Worm (Caenorhabditis elegans) whole organism, young adult: ENCODE results near the gene pho-13.

Experiments
- B0336.3 ChIP-seq: fragments of 200-800 bp; sonication (Bioruptor generic); IDR thresholded peaks from 2 replicates; pipeline ENCODE4 v1.3.6; 2022; ENCODE audit warnings: missing genetic modification characterization, missing compliant biosample characterization
- C06A6.2 ChIP-seq: fragments of 200-800 bp; sonication (Bioruptor generic); conservative IDR thresholded peaks from 2 replicates; pipeline ENCODE4 v1.3.6; 2022; ENCODE audit warnings: missing genetic modification characterization, missing compliant biosample characterization
- F37B4.10 ChIP-seq: fragments of 200-800 bp; sonication (Bioruptor generic); IDR thresholded peaks from 2 replicates; pipeline ENCODE4 v1.3.6; 2022; ENCODE audit warnings: missing genetic modification characterization, missing compliant biosample characterization
- F55B11.4 ChIP-seq: sonication (generic microtip); optimal IDR thresholded peaks from 2 replicates; lab custom pipeline; 2016; ENCODE audit warnings: missing compliant biosample characterization, missing genetic modification characterization, borderline replicate concordance; ENCODE audit not compliant: insufficient read depth
- F57C9.4 ChIP-seq: sonication (generic microtip); optimal IDR thresholded peaks from 2 replicates; lab custom pipeline; 2017; ENCODE audit warnings: mild to moderate bottlenecking, missing genetic modification characterization, missing compliant biosample characterization
- K12H6.12 ChIP-seq: fragments of 200-800 bp; sonication (Bioruptor generic); optimal IDR thresholded peaks from 2 replicates; lab custom pipeline; 2018; ENCODE audit warnings: mild to moderate bottlenecking, missing genetic modification characterization, missing compliant biosample characterization
- Y53F4B.3 ChIP-seq: fragments of 200-800 bp; sonication (Bioruptor generic); IDR thresholded peaks from 2 replicates; pipeline ENCODE4 v1.3.6; 2022; ENCODE audit warnings: missing genetic modification reagents, missing genetic modification characterization, missing compliant biosample characterization
- Y53G8AR.9 ChIP-seq: fragments of 200-800 bp; sonication (Bioruptor generic); conservative IDR thresholded peaks from 2 replicates; pipeline ENCODE4 v1.3.6; 2022; ENCODE audit warnings: missing genetic modification reagents, missing genetic modification characterization, missing compliant biosample characterization
- Y56A3A.18 ChIP-seq: fragments of 200-800 bp; sonication (Bioruptor generic); IDR thresholded peaks from 2 replicates; pipeline ENCODE4 v1.3.6; 2022; ENCODE audit warnings: missing genetic modification reagents, missing genetic modification characterization, missing compliant biosample characterization
- ama-1 ChIP-seq, 3 experiments: fragments of 150-350 bp in 1 of 3; sonication (generic microtip) in 2 of 3; optimal IDR thresholded peaks; 2 replicates each; lab custom pipeline; 2014 to 2018; ENCODE audit warnings: missing biosample characterization in 2 of 3, missing genetic modification characterization in 2 of 3, missing genetic modification reagents in 2 of 3
- atf-7 ChIP-seq: sonication (generic microtip); optimal IDR thresholded peaks from 2 replicates; lab custom pipeline; 2017; ENCODE audit warnings: mild to moderate bottlenecking, missing genetic modification characterization, missing compliant biosample characterization
- attf-5 ChIP-seq: fragments of 200-800 bp; sonication (Bioruptor generic); optimal IDR thresholded peaks from 2 replicates; lab custom pipeline; 2018; ENCODE audit warnings: mild to moderate bottlenecking, missing genetic modification characterization, missing compliant biosample characterization
- bed-2 ChIP-seq: fragments of 200-800 bp; sonication (Bioruptor generic); IDR thresholded peaks from 2 replicates; pipeline ENCODE4 v1.3.6; 2022; ENCODE audit warnings: missing genetic modification reagents, missing genetic modification characterization, missing compliant biosample characterization
- cebp-2 ChIP-seq: fragments of 200-800 bp; sonication (Bioruptor generic); IDR thresholded peaks from 2 replicates; pipeline ENCODE4 v1.3.6; 2022; ENCODE audit warnings: missing genetic modification characterization, missing compliant biosample characterization
- ceh-40 ChIP-seq: fragments of 200-800 bp; sonication (Bioruptor generic); IDR thresholded peaks from 2 replicates; pipeline ENCODE4 v1.3.6; 2022; ENCODE audit warnings: missing genetic modification characterization, missing compliant biosample characterization
- ceh-91 ChIP-seq: fragments of 200-800 bp; sonication (Bioruptor generic); IDR thresholded peaks from 2 replicates; pipeline ENCODE4 v1.3.6; 2022; ENCODE audit warnings: missing genetic modification reagents, missing genetic modification characterization, missing compliant biosample characterization
- chd-7 ChIP-seq: sonication (generic microtip); optimal IDR thresholded peaks from 2 replicates; lab custom pipeline; 2016; ENCODE audit warnings: mild to moderate bottlenecking, missing genetic modification characterization, moderate library complexity, missing compliant biosample characterization
- egl-44 ChIP-seq: fragments of 200-800 bp; sonication (Bioruptor generic); IDR thresholded peaks from 2 replicates; pipeline ENCODE4 v1.3.6; 2022; ENCODE audit warnings: missing genetic modification reagents, missing genetic modification characterization, missing compliant biosample characterization
- egrh-3 ChIP-seq: fragments of 200-800 bp; sonication (Bioruptor generic); IDR thresholded peaks from 2 replicates; pipeline ENCODE4 v1.3.6; 2022; ENCODE audit warnings: missing genetic modification reagents, missing genetic modification characterization, missing compliant biosample characterization
- ekl-4 ChIP-seq: fragments of 200-800 bp; sonication (Bioruptor generic); IDR thresholded peaks from 2 replicates; pipeline ENCODE4 v1.3.6; 2022; ENCODE audit warnings: missing genetic modification reagents, missing genetic modification characterization, missing compliant biosample characterization
- fkh-3 ChIP-seq: sonication (generic microtip); optimal IDR thresholded peaks from 2 replicates; lab custom pipeline; 2016; ENCODE audit warnings: mild to moderate bottlenecking, missing genetic modification characterization, missing compliant biosample characterization
- hlh-12 ChIP-seq: sonication (generic microtip); optimal IDR thresholded peaks from 2 replicates; lab custom pipeline; 2016; ENCODE audit warnings: missing genetic modification characterization, missing compliant biosample characterization
- hrde-1 ChIP-seq: sonication (generic microtip); optimal IDR thresholded peaks from 2 replicates; lab custom pipeline; 2016; ENCODE audit warnings: missing genetic modification characterization, mild to moderate bottlenecking, missing compliant biosample characterization, moderate library complexity, missing genotype, missing genetic modification reagents, borderline replicate concordance
- hsf-1 ChIP-seq: fragments of 200-800 bp; sonication (Bioruptor generic); IDR thresholded peaks from 2 replicates; pipeline ENCODE4 v1.3.6; 2022; ENCODE audit warnings: missing genetic modification reagents, missing genetic modification characterization, missing compliant biosample characterization
- lag-1 ChIP-seq: fragments of 200-800 bp; sonication (Bioruptor generic); IDR thresholded peaks from 2 replicates; pipeline ENCODE4 v1.3.6; 2022; ENCODE audit warnings: missing genetic modification reagents, missing genetic modification characterization, missing compliant biosample characterization
- lin-35 ChIP-seq, 3 experiments: fragments of 150-350 bp in 2 of 3; sonication (generic microtip) in 1 of 3; optimal IDR thresholded peaks; 2 replicates each; lab custom pipeline; 2014 to 2018; ENCODE audit warnings: missing biosample characterization in 3 of 3, missing genetic modification characterization in 3 of 3, missing genetic modification reagents in 3 of 3
- lin-54 ChIP-seq: fragments of 200-800 bp; sonication (Bioruptor generic); optimal IDR thresholded peaks from 2 replicates; lab custom pipeline; 2018; ENCODE audit warnings: mild to moderate bottlenecking, missing genetic modification characterization, missing compliant biosample characterization
- lir-1 ChIP-seq: fragments of 200-800 bp; sonication (Bioruptor generic); conservative IDR thresholded peaks from 2 replicates; pipeline ENCODE4 v1.3.6; 2022; ENCODE audit warnings: missing genetic modification reagents, missing genetic modification characterization, missing compliant biosample characterization
- lsy-27 ChIP-seq: sonication (generic microtip); optimal IDR thresholded peaks from 2 replicates; lab custom pipeline; 2017; ENCODE audit warnings: missing genetic modification characterization, mild to moderate bottlenecking, missing compliant biosample characterization, antibody characterized with exemption, missing genotype, borderline replicate concordance; ENCODE audit not compliant: insufficient read depth
- madf-8 ChIP-seq: fragments of 200-800 bp; sonication (Bioruptor generic); conservative IDR thresholded peaks from 2 replicates; pipeline ENCODE4 v1.3.6; 2022; ENCODE audit warnings: missing genetic modification reagents, missing genetic modification characterization, missing compliant biosample characterization
- mcd-1 ChIP-seq: fragments of 200-800 bp; sonication (Bioruptor generic); IDR thresholded peaks from 2 replicates; pipeline ENCODE4 v1.3.6; 2022; ENCODE audit warnings: missing genetic modification reagents, missing genetic modification characterization, missing compliant biosample characterization
- mxl-1 ChIP-seq: sonication (generic microtip); optimal IDR thresholded peaks from 2 replicates; lab custom pipeline; 2016; ENCODE audit warnings: missing genetic modification characterization, missing compliant biosample characterization
- nfya-1 ChIP-seq: sonication (generic microtip); optimal IDR thresholded peaks from 2 replicates; lab custom pipeline; 2017; ENCODE audit warnings: antibody characterized with exemption, missing compliant biosample characterization, missing genetic modification characterization, borderline replicate concordance; ENCODE audit not compliant: insufficient read depth
- nfyb-1 ChIP-seq: fragments of 200-800 bp; sonication (Bioruptor generic); IDR thresholded peaks from 2 replicates; pipeline ENCODE4 v1.3.6; 2022; ENCODE audit warnings: missing genetic modification reagents, missing genetic modification characterization, missing compliant biosample characterization
- nhr-120 ChIP-seq: fragments of 200-800 bp; sonication (Bioruptor generic); IDR thresholded peaks from 2 replicates; pipeline ENCODE4 v1.3.6; 2022; ENCODE audit warnings: missing genetic modification characterization, missing compliant biosample characterization
- nhr-90 ChIP-seq: sonication (generic microtip); optimal IDR thresholded peaks from 2 replicates; lab custom pipeline; 2016; ENCODE audit warnings: missing genotype, mild to moderate bottlenecking, missing genetic modification characterization, missing compliant biosample characterization
- rcor-1 ChIP-seq: fragments of 200-800 bp; sonication (Bioruptor generic); IDR thresholded peaks from 2 replicates; pipeline ENCODE4 v1.3.6; 2022; ENCODE audit warnings: missing genetic modification reagents, missing genetic modification characterization, missing compliant biosample characterization
- snpc-1.1 ChIP-seq: sonication (generic microtip); optimal IDR thresholded peaks from 2 replicates; lab custom pipeline; 2017; ENCODE audit warnings: missing genetic modification characterization, mild to moderate bottlenecking, missing compliant biosample characterization, antibody characterized with exemption, moderate library complexity, missing genotype, missing genetic modification reagents; ENCODE audit not compliant: insufficient read depth
- tbx-9 ChIP-seq: sonication (generic microtip); optimal IDR thresholded peaks from 2 replicates; lab custom pipeline; 2016; ENCODE audit warnings: borderline replicate concordance, missing genetic modification characterization, inconsistent platforms, missing compliant biosample characterization
- tlf-1 ChIP-seq: fragments of 200-800 bp; sonication (Bioruptor generic); optimal IDR thresholded peaks from 2 replicates; lab custom pipeline; 2018; ENCODE audit warnings: mild to moderate bottlenecking, missing genetic modification characterization, missing compliant biosample characterization
- unc-130 ChIP-seq: sonication (generic microtip); optimal IDR thresholded peaks from 2 replicates; lab custom pipeline; 2016; ENCODE audit warnings: missing genetic modification reagents, missing genetic modification characterization, missing compliant biosample characterization
- unc-62 ChIP-seq: fragments of 150-350 bp; optimal IDR thresholded peaks from 2 replicates; lab custom pipeline; 2014; ENCODE audit warnings: missing biosample characterization, missing genetic modification reagents, missing genetic modification characterization
- xnd-1 ChIP-seq: sonication (generic microtip); optimal IDR thresholded peaks from 2 replicates; lab custom pipeline; 2016; ENCODE audit warnings: missing genotype, missing genetic modification reagents, missing genetic modification characterization, missing compliant biosample characterization
- zfh-2 ChIP-seq: fragments of 200-800 bp; sonication (Bioruptor generic); conservative IDR thresholded peaks from 2 replicates; pipeline ENCODE4 v1.3.6; 2022; ENCODE audit warnings: missing genetic modification reagents, missing genetic modification characterization, missing compliant biosample characterization
- zim-3 ChIP-seq: sonication (generic microtip); optimal IDR thresholded peaks from 2 replicates; lab custom pipeline; 2017; ENCODE audit warnings: mild to moderate bottlenecking, missing genetic modification characterization, moderate library complexity, missing compliant biosample characterization
- ztf-22 ChIP-seq: fragments of 200-800 bp; sonication (Bioruptor generic); optimal IDR thresholded peaks from 2 replicates; lab custom pipeline; 2018; ENCODE audit warnings: mild to moderate bottlenecking, missing genetic modification characterization, moderate library complexity, missing compliant biosample characterization
- ztf-25 ChIP-seq: fragments of 200-800 bp; sonication (Bioruptor generic); IDR thresholded peaks from 2 replicates; pipeline ENCODE4 v1.3.6; 2022; ENCODE audit warnings: missing genetic modification reagents, missing genetic modification characterization, missing compliant biosample characterization
- ztf-26 ChIP-seq: sonication (generic microtip); optimal IDR thresholded peaks from 2 replicates; lab custom pipeline; 2017; ENCODE audit warnings: missing genetic modification characterization, missing compliant biosample characterization
- ztf-6 ChIP-seq: fragments of 200-800 bp; sonication (Bioruptor generic); IDR thresholded peaks from 2 replicates; pipeline ENCODE4 v1.3.6; 2022; ENCODE audit warnings: missing genetic modification reagents, missing genetic modification characterization, missing compliant biosample characterization

pho-13 gene

DNA sequence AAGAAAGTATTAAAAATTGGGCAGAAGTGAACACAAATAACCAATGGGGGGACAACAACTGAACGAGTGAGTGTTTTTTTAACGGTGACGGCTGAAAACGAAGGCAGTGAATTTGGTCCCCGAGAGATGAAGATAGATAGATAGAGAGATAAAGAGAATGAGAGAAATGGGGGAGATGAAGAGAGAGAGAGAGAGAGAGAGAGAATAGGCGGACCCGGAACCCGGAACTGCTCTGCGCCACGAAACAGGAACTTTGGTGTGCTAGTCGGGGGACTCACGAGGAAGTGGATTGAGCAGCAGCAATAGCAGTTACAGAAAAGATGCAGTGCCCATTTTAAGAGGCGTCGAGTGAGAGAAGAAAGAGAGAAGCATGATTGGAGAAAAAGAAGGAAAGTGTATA, 10.4 kb downstream of the pho-13 start (continued):
- TF ChIP-seq ztf-25 (GFP tag; lab: Robert Waterston, UW) = no peak
- TF ChIP-seq Y53F4B.3 (GFP tag; lab: Robert Waterston, UW) = no peak
- TF ChIP-seq hrde-1 (tag; lab: Kevin White, UChicago) = no peak
- TF ChIP-seq nfyb-1 (GFP tag; lab: Robert Waterston, UW) = no peak
- no peak for TF ChIP-seq bed-2 (GFP tag; lab: Robert Waterston, UW)
- no peak for TF ChIP-seq lir-1 (GFP tag; lab: Robert Waterston, UW)
- peak; percentile 41; the same call in 1 of the 2 replicates for TF ChIP-seq egrh-3
- peak; percentile 26 for TF ChIP-seq attf-5
- TF ChIP-seq ztf-22 = no peak
- no peak for TF ChIP-seq rcor-1 (GFP tag; lab: Robert Waterston, UW)
- TF ChIP-seq unc-62 (GFP tag; lab: Kevin White, UChicago) = no peak
- no peak for TF ChIP-seq ceh-91 (GFP tag; lab: Robert Waterston, UW)
- no peak for TF ChIP-seq tbx-9
- no peak for TF ChIP-seq Y53G8AR.9
- TF ChIP-seq tlf-1 = no peak
- TF ChIP-seq madf-8 = no peak
- TF ChIP-seq lin-35 (GFP tag; optimal IDR thresholded peaks at IDR 0.05; lab: Kevin White, UChicago) = no peak
- TF ChIP-seq xnd-1 (tag; lab: Kevin White, UChicago) = no peak
- TF ChIP-seq nhr-90 (tag; lab: Kevin White, UChicago) = no peak
- TF ChIP-seq lag-1 (GFP tag; lab: Robert Waterston, UW) = no peak
- TF ChIP-seq F37B4.10 = no peak
- no peak for TF ChIP-seq F57C9.4
- TF ChIP-seq nhr-120 (GFP tag; lab: Robert Waterston, UW) = no peak
- no peak for TF ChIP-seq ztf-6 (GFP tag; lab: Robert Waterston, UW)
- 0 out of 2 replicates have a peak, but pooled peaks have one; percentile 17 for TF ChIP-seq C06A6.2 (GFP tag; lab: Robert Waterston, UW)
- no peak for TF ChIP-seq snpc-1.1 (tag; lab: Kevin White, UChicago)
- no peak for TF ChIP-seq nfya-1 (tag; lab: Kevin White, UChicago)
- no peak for TF ChIP-seq B0336.3 (GFP tag; lab: Robert Waterston, UW)
- TF ChIP-seq fkh-3 (tag; lab: Kevin White, UChicago) = no peak
- TF ChIP-seq ztf-26 (tag; lab: Kevin White, UChicago) = no peak
- TF ChIP-seq zfh-2 (GFP tag; lab: Robert Waterston, UW) = no peak; the same call in none of the 2 replicates
- no peak for TF ChIP-seq zim-3
- TF ChIP-seq F55B11.4 (tag; lab: Kevin White, UChicago) = no peak
- TF ChIP-seq egl-44 (GFP tag; lab: Robert Waterston, UW) = no peak
- no peak for TF ChIP-seq mxl-1 (tag; lab: Kevin White, UChicago)
- TF ChIP-seq unc-130 (GFP tag; lab: Kevin White, UChicago) = no peak
- TF ChIP-seq ama-1 (optimal IDR thresholded peaks at IDR 0.05; lab: Kevin White, UChicago) = no peak
- no peak for TF ChIP-seq ama-1 (GFP tag; optimal IDR thresholded peaks at IDR 0.05; lab: Kevin White, UChicago)
- no peak for TF ChIP-seq ceh-40 (GFP tag; lab: Robert Waterston, UW)
- no peak for TF ChIP-seq atf-7 (tag; lab: Kevin White, UChicago)
- TF ChIP-seq K12H6.12 (tag; lab: Kevin White, UChicago) = peak; percentile 94
- TF ChIP-seq cebp-2 (GFP tag; lab: Robert Waterston, UW) = no peak
- TF ChIP-seq chd-7 (tag; lab: Kevin White, UChicago) = peak; percentile 66
- TF ChIP-seq hsf-1 (GFP tag; lab: Robert Waterston, UW) = no peak
- TF ChIP-seq Y56A3A.18 = no peak
- TF ChIP-seq mcd-1 (GFP tag; lab: Robert Waterston, UW) = no peak
- TF ChIP-seq hlh-12 (tag; lab: Kevin White, UChicago) = no peak
- TF ChIP-seq ekl-4 = no peak
- no peak for TF ChIP-seq lsy-27 (tag; lab: Kevin White, UChicago)
- no peak for TF ChIP-seq lin-54 (GFP tag; lab: Kevin White, UChicago)
